Worm (Caenorhabditis elegans) whole organism, L3 larva: ENCODE data around the gene F23H12.7.

Experiments
- R02D3.7 ChIP-seq: fragments of 150-350 bp; optimal IDR thresholded peaks from 2 replicates; lab custom pipeline; 2014; ENCODE audit warnings: missing biosample characterization, missing genetic modification characterization
- daf-12 ChIP-seq: fragments of 150-350 bp; optimal IDR thresholded peaks from 2 replicates; lab custom pipeline; 2014; ENCODE audit warnings: missing biosample characterization, missing genetic modification reagents, missing genetic modification characterization
- egl-27 ChIP-seq: sonication (generic microtip); optimal IDR thresholded peaks from 4 replicates; lab custom pipeline; 2017; ENCODE audit warnings: missing biosample characterization, missing genetic modification reagents, missing genetic modification characterization
- egl-5 ChIP-seq: fragments of 150-350 bp; optimal IDR thresholded peaks from 2 replicates; lab custom pipeline; 2017; ENCODE audit warnings: missing biosample characterization, missing genetic modification reagents, missing genetic modification characterization, inconsistent platforms
- fkh-10 ChIP-seq: sonication (generic microtip); optimal IDR thresholded peaks from 2 replicates; lab custom pipeline; 2017; ENCODE audit warnings: missing biosample characterization, missing genetic modification reagents, missing genetic modification characterization
- fkh-2 ChIP-seq: fragments of 150-350 bp; optimal IDR thresholded peaks from 2 replicates; lab custom pipeline; 2014; ENCODE audit warnings: missing biosample characterization, missing genetic modification reagents, missing genetic modification characterization
- lin-39 ChIP-seq: fragments of 150-350 bp; optimal IDR thresholded peaks from 2 replicates; lab custom pipeline; 2018; ENCODE audit warnings: missing biosample characterization, missing genetic modification reagents, missing genetic modification characterization
- mdl-1 ChIP-seq: fragments of 150-350 bp; optimal IDR thresholded peaks from 2 replicates; lab custom pipeline; 2014; ENCODE audit warnings: missing biosample characterization, missing genetic modification characterization
- nfya-1 ChIP-seq: sonication (generic microtip); optimal IDR thresholded peaks from 2 replicates; lab custom pipeline; 2017; ENCODE audit warnings: missing genetic modification characterization, mild to moderate bottlenecking, missing compliant biosample characterization, antibody characterized with exemption, moderate library complexity; ENCODE audit not compliant: insufficient read depth
- pha-4 ChIP-seq: fragments of 150-350 bp; optimal IDR thresholded peaks from 2 replicates; lab custom pipeline; 2014; ENCODE audit warnings: missing biosample characterization, missing genetic modification reagents, missing genetic modification characterization
- skn-1 ChIP-seq: fragments of 150-350 bp; optimal IDR thresholded peaks from 2 replicates; lab custom pipeline; 2014; ENCODE audit warnings: missing biosample characterization, missing genetic modification characterization
- unc-62 ChIP-seq: fragments of 150-350 bp; sonication (generic microtip); optimal IDR thresholded peaks from 4 replicates; lab custom pipeline; 2014; ENCODE audit warnings: missing biosample characterization, missing genetic modification reagents, missing genetic modification characterization

DNA sequence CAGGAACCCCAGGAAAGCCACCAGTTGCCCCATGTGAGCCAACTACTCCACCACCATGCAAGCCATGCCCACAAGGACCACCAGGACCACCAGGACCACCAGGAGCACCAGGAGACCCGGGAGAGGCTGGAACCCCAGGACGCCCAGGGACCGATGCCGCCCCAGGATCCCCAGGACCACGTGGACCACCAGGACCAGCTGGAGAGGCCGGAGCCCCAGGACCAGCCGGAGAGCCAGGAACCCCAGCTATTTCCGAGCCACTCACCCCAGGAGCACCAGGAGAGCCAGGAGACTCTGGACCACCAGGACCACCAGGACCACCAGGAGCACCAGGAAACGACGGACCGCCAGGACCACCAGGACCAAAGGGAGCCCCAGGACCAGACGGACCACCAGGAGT is 18.0 kb upstream of the F23H12.7 start:
- TF ChIP-seq unc-62 (GFP tag; lab: Kevin White, UChicago) (no peak), pha-4 (tag; lab: Kevin White, UChicago) (no peak), nfya-1 (tag; lab: Kevin White, UChicago) (no peak), egl-27 (no peak), mdl-1 (tag; lab: Kevin White, UChicago) (no peak), egl-5 (tag; lab: Kevin White, UChicago) (no peak), fkh-10 (GFP tag; lab: Kevin White, UChicago) (no peak), daf-12 (tag; lab: Kevin White, UChicago) (no peak), lin-39 (tag; lab: Kevin White, UChicago) (no peak), fkh-2 (no peak), skn-1 (tag; lab: Kevin White, UChicago) (no peak), R02D3.7 (tag; lab: Kevin White, UChicago) (no peak)
